Fruit fly (Drosophila melanogaster) S2 (cell line): ENCODE measurements around the gene Iris.

ENCODE experiments used
- CG8478 ChIP-seq: fragments of >200 bp; optimal IDR thresholded peaks from 2 replicates; lab custom pipeline; 2018
- CTCF ChIP-seq, 2 experiments: fragments of >200 bp; optimal IDR thresholded peaks; 2 replicates each; lab custom pipeline; 2018

- TF ChIP-seq CG8478: no peak
- no peak for TF ChIP-seq CTCF (optimal IDR thresholded peaks at IDR 0.05; lab: Kevin White, UChicago)
These were observed 11.8 kb downstream of the Iris start for dm6 chr2L:1121942-1122710.
